Fruit fly (Drosophila melanogaster) whole organism, pupa: Measurements from ENCODE around the gene Ir20a.

Experiments
- CG12605 ChIP-seq: fragments of 200-800 bp; sonication (Bioruptor generic); IDR thresholded peaks from 2 replicates; pipeline ENCODE4 v1.3.6; 2022; ENCODE audit warnings: missing biosample characterization, missing genetic modification characterization
- CG13204 ChIP-seq: fragments of 200-800 bp; sonication (Bioruptor generic); optimal IDR thresholded peaks from 2 replicates; lab custom pipeline; 2018; ENCODE audit warnings: missing biosample characterization, mild to moderate bottlenecking, missing genetic modification characterization, moderate library complexity
- CG14655 ChIP-seq: fragments of 200-800 bp; sonication (Bioruptor generic); optimal IDR thresholded peaks from 3 replicates; lab custom pipeline; 2017; ENCODE audit warnings: mild to moderate bottlenecking, missing biosample characterization, missing genetic modification reagents, missing genetic modification characterization
- CG15710 ChIP-seq: fragments of 200-800 bp; sonication (Bioruptor generic); optimal IDR thresholded peaks from 2 replicates; lab custom pipeline; 2018; ENCODE audit warnings: missing biosample characterization, mild to moderate bottlenecking, missing genetic modification characterization, moderate library complexity
- CG17806 ChIP-seq: fragments of 200-800 bp; sonication (Bioruptor generic); optimal IDR thresholded peaks from 2 replicates; lab custom pipeline; 2018; ENCODE audit warnings: missing biosample characterization, mild to moderate bottlenecking, missing genetic modification characterization, moderate library complexity
- CG8301 ChIP-seq: fragments of 200-800 bp; sonication (Bioruptor generic); optimal IDR thresholded peaks from 2 replicates; lab custom pipeline; 2018; ENCODE audit warnings: missing biosample characterization, mild to moderate bottlenecking, missing genetic modification characterization
- CG9948 ChIP-seq: fragments of 200-800 bp; sonication (Bioruptor generic); optimal IDR thresholded peaks from 2 replicates; lab custom pipeline; 2018; ENCODE audit warnings: missing biosample characterization, mild to moderate bottlenecking, missing genetic modification characterization, moderate library complexity
- D1 ChIP-seq: fragments of 200-800 bp; sonication (Bioruptor generic); optimal IDR thresholded peaks from 2 replicates; lab custom pipeline; 2018; ENCODE audit warnings: missing biosample characterization, mild to moderate bottlenecking, missing genetic modification characterization, moderate library complexity
- EcR ChIP-seq: fragments of 200-800 bp; sonication (Bioruptor generic); optimal IDR thresholded peaks from 3 replicates; lab custom pipeline; 2019; ENCODE audit warnings: missing biosample characterization, missing genetic modification characterization, mild to moderate bottlenecking, moderate library complexity, missing genetic modification reagents
- Pif1B ChIP-seq: fragments of 200-800 bp; sonication (Bioruptor generic); optimal IDR thresholded peaks from 3 replicates; lab custom pipeline; 2016; ENCODE audit warnings: missing biosample characterization, missing genetic modification characterization
- Snoo ChIP-seq: fragments of 200-800 bp; sonication (Bioruptor generic); optimal IDR thresholded peaks from 3 replicates; lab custom pipeline; 2017; ENCODE audit warnings: missing biosample characterization, mild to moderate bottlenecking, missing genetic modification characterization, inconsistent platforms
- fd96Ca ChIP-seq: fragments of 200-800 bp; sonication (Bioruptor generic); IDR thresholded peaks from 3 replicates; pipeline ENCODE4 v1.3.6; 2022; ENCODE audit warnings: missing biosample characterization, missing genetic modification characterization
- gl ChIP-seq: fragments of 200-800 bp; sonication (Bioruptor generic); optimal IDR thresholded peaks from 2 replicates; lab custom pipeline; 2018; ENCODE audit warnings: missing biosample characterization, mild to moderate bottlenecking, missing genetic modification characterization

DNA sequence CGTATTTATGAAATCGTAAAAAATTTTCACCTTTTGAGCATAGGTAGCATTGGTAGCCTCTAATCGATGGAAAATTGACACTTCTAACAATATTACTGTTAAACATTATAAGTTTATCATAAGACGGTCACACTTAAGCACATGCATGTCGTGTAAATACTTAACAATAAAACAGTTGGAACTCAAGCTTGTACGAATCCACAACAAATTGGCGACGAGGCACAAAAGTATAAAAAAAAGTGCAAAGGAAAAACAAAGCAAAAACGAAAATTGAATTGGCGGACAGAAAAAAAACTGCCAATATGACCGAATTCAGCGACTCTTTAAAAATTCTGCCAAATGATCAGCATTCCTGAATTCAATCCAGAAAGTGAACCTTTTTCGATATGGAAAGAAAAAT, 41.3 kb upstream of the Ir20a start:
- TF ChIP-seq CG9948 (tag; lab: Kevin White, UChicago) (no peak), gl (tag; lab: Kevin White, UChicago) (no peak), fd96Ca (GFP tag; lab: Robert Waterston, UW) (no peak), CG15710 (tag; lab: Kevin White, UChicago) (no peak), CG8301 (tag; lab: Kevin White, UChicago) (no peak), Snoo (tag; lab: Kevin White, UChicago) (no peak), CG13204 (no peak), EcR (GFP tag; lab: Kevin White, UChicago) (no peak), CG14655 (no peak), Pif1B (GFP tag; lab: Kevin White, UChicago) (no peak), D1 (tag; lab: Kevin White, UChicago) (no peak), CG12605 (no peak), CG17806 (no peak)
